Worm (Caenorhabditis elegans) whole organism, L4 larva: ENCODE data around the gene Y54F10BM.6.
A peak's percentile ranks its signal among the peaks of the same experiment; 100 is the strongest.

Experiments
- D1046.2 ChIP-seq: fragments of 200-800 bp; sonication (Bioruptor generic); IDR thresholded peaks from 2 replicates; pipeline ENCODE4 v1.3.6; 2022; ENCODE audit warnings: missing genetic modification characterization, missing compliant biosample characterization
- F10B5.3 ChIP-seq: sonication (generic microtip); optimal IDR thresholded peaks from 2 replicates; lab custom pipeline; 2016; ENCODE audit warnings: mild to moderate bottlenecking, missing genetic modification characterization, missing compliant biosample characterization
- F26F4.8 ChIP-seq: fragments of 200-800 bp; sonication (Bioruptor generic); conservative IDR thresholded peaks from 2 replicates; pipeline ENCODE4 v1.3.6; 2022; ENCODE audit warnings: missing genetic modification characterization, missing compliant biosample characterization
- ZK337.2 ChIP-seq: fragments of 200-800 bp; sonication (Bioruptor generic); IDR thresholded peaks from 2 replicates; pipeline ENCODE4 v1.3.6; 2022; ENCODE audit warnings: missing genetic modification reagents, missing genetic modification characterization, missing compliant biosample characterization
- ZK546.5 ChIP-seq, 2 experiments: sonication (generic microtip); optimal IDR thresholded peaks; 2 replicates each; lab custom pipeline; 2017; ENCODE audit warnings: missing biosample characterization in 2 of 2, missing genetic modification characterization in 2 of 2
- ama-1 ChIP-seq: fragments of 150-350 bp; optimal IDR thresholded peaks from 2 replicates; lab custom pipeline; 2014; ENCODE audit warnings: inconsistent platforms, mixed read lengths
- attf-4 ChIP-seq: sonication (generic microtip); optimal IDR thresholded peaks from 3 replicates; lab custom pipeline; 2017; ENCODE audit warnings: missing biosample characterization, missing genetic modification characterization
- ceh-20 ChIP-seq: fragments of 200-800 bp; sonication (Bioruptor generic); IDR thresholded peaks from 2 replicates; pipeline ENCODE4 v1.3.6; 2022; ENCODE audit warnings: missing genetic modification reagents, missing genetic modification characterization, missing compliant biosample characterization
- ceh-28 ChIP-seq: fragments of 150-350 bp; optimal IDR thresholded peaks from 2 replicates; lab custom pipeline; 2014; ENCODE audit warnings: missing biosample characterization, missing genetic modification reagents, missing genetic modification characterization
- ceh-32 ChIP-seq: sonication (generic microtip); optimal IDR thresholded peaks from 2 replicates; lab custom pipeline; 2016; ENCODE audit warnings: mild to moderate bottlenecking, missing genetic modification characterization, missing compliant biosample characterization; ENCODE audit not compliant: poor library complexity
- ceh-62 ChIP-seq: sonication (generic microtip); optimal IDR thresholded peaks from 2 replicates; lab custom pipeline; 2017; ENCODE audit warnings: missing biosample characterization, missing genetic modification characterization
- ceh-82 ChIP-seq: sonication (generic microtip); optimal IDR thresholded peaks from 2 replicates; lab custom pipeline; 2017; ENCODE audit warnings: missing biosample characterization, missing genetic modification characterization
- ces-1 ChIP-seq: fragments of 150-350 bp; sonication (generic microtip); optimal IDR thresholded peaks from 4 replicates; lab custom pipeline; 2014; ENCODE audit warnings: missing biosample characterization, missing genetic modification reagents, missing genetic modification characterization
- cey-2 ChIP-seq: sonication (generic microtip); optimal IDR thresholded peaks from 3 replicates; lab custom pipeline; 2017; ENCODE audit warnings: missing genetic modification characterization, mild to moderate bottlenecking, missing compliant biosample characterization, antibody characterized with exemption, borderline replicate concordance; ENCODE audit not compliant: insufficient read depth
- ctbp-1 ChIP-seq: fragments of 200-800 bp; sonication (Bioruptor generic); IDR thresholded peaks from 2 replicates; pipeline ENCODE4 v1.3.6; 2022; ENCODE audit warnings: missing genetic modification reagents, missing genetic modification characterization, missing compliant biosample characterization
- daf-16 ChIP-seq, 3 experiments: sonication (generic microtip); optimal IDR thresholded peaks; 2 replicates each; lab custom pipeline; 2016 to 2017; ENCODE audit warnings: missing genetic modification characterization in 3 of 3, missing genetic modification reagents in 3 of 3, mild to moderate bottlenecking in 2 of 3, missing compliant biosample characterization in 2 of 3, missing biosample characterization in 1 of 3, moderate library complexity in 1 of 3
- daf-19 ChIP-seq: fragments of 200-800 bp; sonication (Bioruptor generic); conservative IDR thresholded peaks from 2 replicates; pipeline ENCODE4 v1.3.6; 2022; ENCODE audit warnings: missing genetic modification characterization, missing compliant biosample characterization
- dmd-9 ChIP-seq: fragments of 200-800 bp; sonication (Bioruptor generic); IDR thresholded peaks from 2 replicates; pipeline ENCODE4 v1.3.6; 2022; ENCODE audit warnings: missing genetic modification reagents, missing genetic modification characterization, missing compliant biosample characterization
- dpl-1 ChIP-seq: fragments of 150-350 bp; optimal IDR thresholded peaks from 2 replicates; lab custom pipeline; 2014; ENCODE audit warnings: missing biosample characterization, missing genetic modification reagents, missing genetic modification characterization
- fkh-10 ChIP-seq: fragments of 150-350 bp; optimal IDR thresholded peaks from 2 replicates; lab custom pipeline; 2014; ENCODE audit warnings: missing biosample characterization, missing genetic modification reagents, missing genetic modification characterization
- gei-8 ChIP-seq: fragments of 200-800 bp; sonication (Bioruptor generic); optimal IDR thresholded peaks from 2 replicates; lab custom pipeline; 2018; ENCODE audit warnings: mild to moderate bottlenecking, missing genetic modification characterization, missing compliant biosample characterization
- hlh-11 ChIP-seq: fragments of 200-800 bp; sonication (Bioruptor generic); optimal IDR thresholded peaks from 2 replicates; lab custom pipeline; 2018; ENCODE audit warnings: mild to moderate bottlenecking, missing genetic modification characterization, missing compliant biosample characterization
- hlh-30 ChIP-seq: sonication (generic microtip); optimal IDR thresholded peaks from 2 replicates; lab custom pipeline; 2017; ENCODE audit warnings: antibody characterized with exemption, mild to moderate bottlenecking, missing genetic modification characterization, missing compliant biosample characterization; ENCODE audit not compliant: insufficient read depth
- jun-1 ChIP-seq: fragments of 150-350 bp; optimal IDR thresholded peaks from 2 replicates; lab custom pipeline; 2014; ENCODE audit warnings: missing biosample characterization, missing genetic modification reagents, missing genetic modification characterization
- lim-7 ChIP-seq: fragments of 200-800 bp; sonication (Bioruptor generic); IDR thresholded peaks from 2 replicates; pipeline ENCODE4 v1.3.6; 2022; ENCODE audit warnings: missing genetic modification characterization, missing compliant biosample characterization
- lin-38 ChIP-seq: fragments of 200-800 bp; sonication (Bioruptor generic); IDR thresholded peaks from 2 replicates; pipeline ENCODE4 v1.3.6; 2022; ENCODE audit warnings: missing genetic modification reagents, missing genetic modification characterization, missing compliant biosample characterization
- lin-39 ChIP-seq: fragments of 150-350 bp; optimal IDR thresholded peaks from 2 replicates; lab custom pipeline; 2014; ENCODE audit warnings: missing biosample characterization, missing genetic modification reagents, missing genetic modification characterization
- lsy-2 ChIP-seq, 2 experiments: fragments of 150-350 bp in 1 of 2; sonication (generic microtip) in 1 of 2; optimal IDR thresholded peaks; 2 replicates each; lab custom pipeline; 2014 to 2017; ENCODE audit warnings: missing biosample characterization in 2 of 2, missing genetic modification characterization in 2 of 2
- mdt-29 ChIP-seq: fragments of 200-800 bp; sonication (Bioruptor generic); IDR thresholded peaks from 2 replicates; pipeline ENCODE4 v1.3.6; 2022; ENCODE audit warnings: missing genetic modification reagents, missing genetic modification characterization, missing compliant biosample characterization
- mes-2 ChIP-seq: sonication (generic microtip); optimal IDR thresholded peaks from 2 replicates; lab custom pipeline; 2016; ENCODE audit warnings: missing genotype, mild to moderate bottlenecking, missing genetic modification characterization, missing compliant biosample characterization; ENCODE audit not compliant: poor library complexity, severe bottlenecking
- mxl-2 ChIP-seq: fragments of 200-800 bp; sonication (Bioruptor generic); conservative IDR thresholded peaks from 2 replicates; pipeline ENCODE4 v1.3.6; 2022; ENCODE audit warnings: missing genetic modification reagents, missing genetic modification characterization, missing compliant biosample characterization
- mxl-3 ChIP-seq: fragments of 200-800 bp; sonication (Bioruptor generic); optimal IDR thresholded peaks from 2 replicates; lab custom pipeline; 2018; ENCODE audit warnings: mild to moderate bottlenecking, missing genetic modification characterization, missing compliant biosample characterization
- nhr-10 ChIP-seq: fragments of 150-350 bp; optimal IDR thresholded peaks from 2 replicates; lab custom pipeline; 2014; ENCODE audit warnings: missing biosample characterization, missing genetic modification characterization
- nhr-102 ChIP-seq: sonication (generic microtip); optimal IDR thresholded peaks from 2 replicates; lab custom pipeline; 2016; ENCODE audit warnings: mild to moderate bottlenecking, missing genetic modification characterization, moderate library complexity, missing compliant biosample characterization
- nhr-111 ChIP-seq: fragments of 200-800 bp; sonication (Bioruptor generic); optimal IDR thresholded peaks from 2 replicates; lab custom pipeline; 2018; ENCODE audit warnings: mild to moderate bottlenecking, missing genetic modification characterization, missing compliant biosample characterization
- nhr-25 ChIP-seq: sonication (generic microtip); optimal IDR thresholded peaks from 2 replicates; lab custom pipeline; 2017; ENCODE audit warnings: missing genetic modification characterization, mild to moderate bottlenecking, missing compliant biosample characterization, antibody characterized with exemption, moderate library complexity, borderline replicate concordance; ENCODE audit not compliant: insufficient read depth
- nhr-41 ChIP-seq: fragments of 200-800 bp; sonication (Bioruptor generic); IDR thresholded peaks from 2 replicates; pipeline ENCODE4 v1.3.6; 2022; ENCODE audit warnings: missing genetic modification reagents, missing genetic modification characterization, missing compliant biosample characterization
- nhr-48 ChIP-seq: sonication (generic microtip); optimal IDR thresholded peaks from 2 replicates; lab custom pipeline; 2016; ENCODE audit warnings: mild to moderate bottlenecking, missing genetic modification characterization, missing compliant biosample characterization
- php-3 ChIP-seq: fragments of 200-800 bp; sonication (Bioruptor generic); IDR thresholded peaks from 2 replicates; pipeline ENCODE4 v1.3.6; 2022; ENCODE audit warnings: missing genetic modification reagents, missing genetic modification characterization, missing compliant biosample characterization
- rbr-2 ChIP-seq: sonication (generic microtip); optimal IDR thresholded peaks from 2 replicates; lab custom pipeline; 2016; ENCODE audit warnings: missing genotype, missing genetic modification characterization, missing compliant biosample characterization
- saeg-2 ChIP-seq: fragments of 200-800 bp; sonication (Bioruptor generic); IDR thresholded peaks from 2 replicates; pipeline ENCODE4 v1.3.6; 2022; ENCODE audit warnings: missing genetic modification reagents, missing genetic modification characterization, missing compliant biosample characterization
- sdz-12 ChIP-seq: fragments of 200-800 bp; sonication (Bioruptor generic); optimal IDR thresholded peaks from 2 replicates; lab custom pipeline; 2018; ENCODE audit warnings: mild to moderate bottlenecking, missing genetic modification characterization, missing compliant biosample characterization
- set-16 ChIP-seq: fragments of 200-800 bp; sonication (Bioruptor generic); IDR thresholded peaks from 2 replicates; pipeline ENCODE4 v1.3.6; 2022; ENCODE audit warnings: missing genetic modification reagents, missing genetic modification characterization, missing compliant biosample characterization
- tra-1 ChIP-seq: fragments of 200-800 bp; sonication (Bioruptor generic); IDR thresholded peaks from 2 replicates; pipeline ENCODE4 v1.3.6; 2022; ENCODE audit warnings: missing genetic modification reagents, missing genetic modification characterization, missing compliant biosample characterization
- unc-39 ChIP-seq: sonication (generic microtip); optimal IDR thresholded peaks from 2 replicates; lab custom pipeline; 2017; ENCODE audit warnings: missing biosample characterization, missing genetic modification characterization
- unc-62 ChIP-seq, 3 experiments: fragments of 150-350 bp in 1 of 3; sonication (generic microtip); optimal IDR thresholded peaks in 2 of 3; peaks in 1 of 3; 1 replicate in 1 of 3; 2 replicates in 2 of 3; lab custom pipeline; 2014 to 2017; ENCODE audit warnings: missing biosample characterization in 3 of 3, missing genetic modification characterization in 3 of 3, missing genetic modification reagents in 3 of 3, missing genotype in 1 of 3
- vab-7 ChIP-seq: fragments of 200-800 bp; sonication (Bioruptor generic); IDR thresholded peaks from 2 replicates; pipeline ENCODE4 v1.3.6; 2022; ENCODE audit warnings: missing genetic modification reagents, missing genetic modification characterization, missing compliant biosample characterization
- zag-1 ChIP-seq: fragments of 150-350 bp; optimal IDR thresholded peaks from 2 replicates; lab custom pipeline; 2014; ENCODE audit warnings: missing biosample characterization, missing genetic modification characterization
- zfp-3 ChIP-seq: fragments of 200-800 bp; sonication (Bioruptor generic); conservative IDR thresholded peaks from 2 replicates; pipeline ENCODE4 v1.3.6; 2022; ENCODE audit warnings: missing genetic modification reagents, missing genetic modification characterization, missing compliant biosample characterization
- ztf-7 ChIP-seq: fragments of 150-350 bp; optimal IDR thresholded peaks from 2 replicates; lab custom pipeline; 2014; ENCODE audit warnings: missing biosample characterization, missing genetic modification characterization

The Y54F10BM.6 gene

ce11 chrIII:2304867-2305266 is 41.8 kb downstream of the Y54F10BM.6 start, which contains the start of gene Y54F10BM.9 (continued):
- no peak for TF ChIP-seq daf-16 (GFP tag; optimal IDR thresholded peaks at IDR 0.05; lab: Kevin White, UChicago)
- TF ChIP-seq daf-16 (tag; optimal IDR thresholded peaks at IDR 0.05; lab: Kevin White, UChicago): no peak
- no peak for TF ChIP-seq daf-19 (GFP tag; lab: Robert Waterston, UW)
- TF ChIP-seq gei-8 (GFP tag; lab: Kevin White, UChicago): no peak
- no peak for TF ChIP-seq sdz-12 (GFP tag; lab: Kevin White, UChicago)
- peak; percentile 21; the same call in 1 of the 2 replicates for TF ChIP-seq lin-38
- no peak for TF ChIP-seq ctbp-1 (GFP tag; lab: Robert Waterston, UW)
- no peak for TF ChIP-seq ama-1 (lab: Kevin White, UChicago)
- no peak for TF ChIP-seq lim-7 (GFP tag; lab: Robert Waterston, UW)
- no peak for TF ChIP-seq tra-1
- TF ChIP-seq mes-2 (tag; lab: Kevin White, UChicago): peak; percentile 34
- TF ChIP-seq ZK546.5 (tag; optimal IDR thresholded peaks at IDR 0.05; lab: Kevin White, UChicago): no peak
- TF ChIP-seq ceh-28 (tag; lab: Kevin White, UChicago): no peak
- no peak for TF ChIP-seq ceh-20
- no peak for TF ChIP-seq F10B5.3 (tag; lab: Kevin White, UChicago)
- no peak for TF ChIP-seq nhr-10 (tag; lab: Kevin White, UChicago)
- no peak for TF ChIP-seq lin-39
- TF ChIP-seq ceh-32 (tag; lab: Kevin White, UChicago): no peak
- no peak for TF ChIP-seq nhr-102 (tag; lab: Kevin White, UChicago)
- no peak for TF ChIP-seq F26F4.8 (GFP tag; lab: Robert Waterston, UW)
- TF ChIP-seq fkh-10: no peak
- no peak for TF ChIP-seq php-3 (GFP tag; lab: Robert Waterston, UW)
- no peak for TF ChIP-seq ZK337.2 (GFP tag; lab: Robert Waterston, UW)
- TF ChIP-seq cey-2 (tag; lab: Kevin White, UChicago): no peak
- TF ChIP-seq zfp-3 (GFP tag; lab: Robert Waterston, UW): no peak
- TF ChIP-seq ceh-82 (tag; lab: Kevin White, UChicago): no peak
- no peak for TF ChIP-seq dmd-9 (GFP tag; lab: Robert Waterston, UW)
- TF ChIP-seq nhr-111 (GFP tag; lab: Kevin White, UChicago): no peak
- TF ChIP-seq vab-7 (GFP tag; lab: Robert Waterston, UW): no peak
- TF ChIP-seq nhr-48 (tag; lab: Kevin White, UChicago): no peak
- no peak for TF ChIP-seq ceh-62 (tag; lab: Kevin White, UChicago)
- TF ChIP-seq hlh-30: no peak
- TF ChIP-seq hlh-11: peak; percentile 54
- peak in 1 of 2 experiments; percentile 25 for TF ChIP-seq lsy-2 (tag; optimal IDR thresholded peaks at IDR 0.05; lab: Kevin White, UChicago)
- TF ChIP-seq D1046.2: no peak
- TF ChIP-seq jun-1 (tag; lab: Kevin White, UChicago): no peak
- no peak for TF ChIP-seq zag-1 (tag; lab: Kevin White, UChicago)
- TF ChIP-seq mxl-3 (GFP tag; lab: Kevin White, UChicago): peak; percentile 20
- no peak for TF ChIP-seq saeg-2 (GFP tag; lab: Robert Waterston, UW)
- no peak for TF ChIP-seq ces-1 (GFP tag; lab: Kevin White, UChicago)
- TF ChIP-seq dpl-1 (GFP tag; lab: Kevin White, UChicago): peak; percentile 29
- TF ChIP-seq mxl-2 (GFP tag; lab: Robert Waterston, UW): no peak
- no peak for TF ChIP-seq attf-4 (tag; lab: Kevin White, UChicago)
- no peak for TF ChIP-seq mdt-29 (GFP tag; lab: Robert Waterston, UW)
- no peak for TF ChIP-seq unc-39
- TF ChIP-seq set-16 (GFP tag; lab: Robert Waterston, UW): 0 out of 2 replicates have a peak, but pooled peaks have one; percentile 25
- TF ChIP-seq ztf-7: no peak
- TF ChIP-seq unc-62 (GFP tag; optimal IDR thresholded peaks at IDR 0.05 in 1 of 2; lab: Kevin White, UChicago): peak in 1 of 2 experiments; percentile 52
- TF ChIP-seq unc-62 (tag; optimal IDR thresholded peaks at IDR 0.05; lab: Kevin White, UChicago): no peak
- TF ChIP-seq rbr-2 (tag; lab: Kevin White, UChicago): peak; percentile 4
- TF ChIP-seq nhr-41: no peak
- no peak for TF ChIP-seq nhr-25 (tag; lab: Kevin White, UChicago)
